Fruit fly (Drosophila melanogaster) whole organism, wandering third instar larva: ENCODE measurements around the gene TwdlG.
"Not testable (repeated sequence)": the region's sequence is repeated elsewhere in the genome, so short reads cannot be mapped to it uniquely, and the experiment has no call there.

Source experiments
- Hr83 ChIP-seq: fragments of 200-300 bp; sonication (Bioruptor generic); optimal IDR thresholded peaks from 2 replicates; lab custom pipeline; 2016; ENCODE audit warnings: missing biosample characterization, mild to moderate bottlenecking, missing genetic modification characterization, moderate library complexity; ENCODE audit not compliant: poor library complexity, severe bottlenecking
- h ChIP-seq: fragments of 200-800 bp; sonication (Bioruptor generic); optimal IDR thresholded peaks from 3 replicates; lab custom pipeline; 2016; ENCODE audit warnings: missing biosample characterization, mild to moderate bottlenecking, missing genetic modification characterization
- jim ChIP-seq: fragments of 175-275, 200-325 bp; sonication (Bioruptor generic); optimal IDR thresholded peaks from 2 replicates; lab custom pipeline; 2016; ENCODE audit warnings: missing biosample characterization, mild to moderate bottlenecking, missing genetic modification characterization

TwdlG gene

DNA sequence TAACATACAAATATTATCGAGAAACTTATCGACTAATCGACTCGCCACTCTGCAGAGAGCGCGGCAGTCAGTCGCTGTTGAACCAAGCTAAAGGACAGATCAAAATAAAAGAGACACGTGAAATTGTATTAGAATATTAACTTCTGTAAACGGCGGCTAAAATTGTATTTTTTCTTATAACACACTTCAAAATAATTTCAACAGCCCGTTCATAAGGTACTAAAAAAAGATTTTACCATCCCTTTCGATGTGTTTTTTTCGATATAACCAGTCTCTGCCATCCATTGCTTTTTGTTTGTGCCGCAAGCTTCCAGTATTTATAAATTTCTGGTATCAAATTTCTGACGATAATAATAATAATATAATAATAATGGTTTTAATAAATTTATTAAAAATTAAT, 39.7 kb downstream of the TwdlG start, which contains the start of gene aux:
Gene aux (plus strand): TSS at position 301 of the 400 bp plus-strand sequence.
- not testable (repeated sequence) for TF ChIP-seq jim, h, Hr83 (GFP tag; lab: Kevin White, UChicago)
